Fruit fly (Drosophila melanogaster) whole organism: Measurements from ENCODE around the gene wrm1.

ENCODE experiments used
- CG8478 ChIP-seq: fragments of >200 bp; optimal IDR thresholded peaks from 2 replicates; lab custom pipeline; 2018; ENCODE audit warnings: inconsistent platforms
- usp ChIP-seq: fragments of >200 bp; optimal IDR thresholded peaks from 2 replicates; lab custom pipeline; 2017; ENCODE audit warnings: missing biosample characterization, missing genetic modification characterization, mixed read lengths

DNA sequence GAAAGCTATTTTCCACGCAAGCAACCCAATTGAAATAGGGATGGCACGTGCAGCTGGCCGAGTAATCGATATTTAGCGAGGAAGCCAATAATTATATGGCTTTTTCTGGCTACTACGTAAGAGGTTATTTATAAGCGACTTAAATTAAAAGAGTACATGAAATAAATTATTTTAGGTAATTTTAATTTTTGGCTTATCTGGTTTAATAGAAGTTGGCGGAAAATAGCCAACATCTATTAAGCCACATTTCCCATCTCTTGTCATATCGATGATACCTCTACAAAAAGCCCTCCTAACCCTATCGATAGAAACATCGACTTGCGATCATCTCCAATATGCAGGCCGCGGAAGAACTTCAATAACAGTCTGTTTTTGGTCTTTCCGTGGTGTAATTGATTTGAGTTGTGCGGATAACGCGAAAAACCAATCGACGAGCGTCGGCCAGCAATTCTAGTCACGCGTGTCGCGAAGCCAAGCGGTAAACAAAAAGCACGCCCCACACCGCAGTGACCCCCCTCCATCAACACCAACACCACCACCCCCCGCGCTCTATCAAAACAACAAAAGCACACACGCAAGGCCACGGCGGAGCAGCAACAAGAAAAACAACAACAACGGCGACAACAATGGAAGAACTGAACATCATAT, 13.1 kb upstream of the wrm1 start, which contains the start of the genes Srp19 and qm:
- no peak for TF ChIP-seq CG8478 (lab: Kevin White, UChicago)
- TF ChIP-seq usp (GFP tag; lab: Kevin White, UChicago): no peak
